Fruit fly (Drosophila melanogaster) whole organism, embryonic: ENCODE measurements around the gene papi.
A peak's percentile ranks its signal among the peaks of the same experiment; 100 is the strongest.

Experiments used
- Abd-B ChIP-seq: fragments of 200-800 bp; sonication (Bioruptor generic); optimal IDR thresholded peaks from 2 replicates; lab custom pipeline; 2018; ENCODE audit warnings: missing biosample characterization, mild to moderate bottlenecking, missing genetic modification characterization, moderate library complexity
- Atf3 ChIP-seq: fragments of 200-800 bp; sonication (Bioruptor generic); optimal IDR thresholded peaks from 3 replicates; lab custom pipeline; 2016; ENCODE audit warnings: missing biosample characterization, missing genetic modification characterization
- CG11093 ChIP-seq: fragments of 200-800 bp; sonication (Bioruptor generic); IDR thresholded peaks from 3 replicates; pipeline ENCODE4 v1.3.6; 2022; ENCODE audit warnings: missing biosample characterization, missing genetic modification characterization
- CG11504 ChIP-seq: fragments of 200-800 bp; sonication (Bioruptor generic); optimal IDR thresholded peaks from 3 replicates; lab custom pipeline; 2019; ENCODE audit warnings: missing biosample characterization, mild to moderate bottlenecking, missing genetic modification characterization, moderate library complexity
- CG12071 ChIP-seq: fragments of 200-800 bp; sonication (Bioruptor generic); optimal IDR thresholded peaks from 3 replicates; lab custom pipeline; 2018; ENCODE audit warnings: missing biosample characterization, mild to moderate bottlenecking, missing genetic modification characterization
- CG12391 ChIP-seq: fragments of 200-800 bp; sonication (Bioruptor generic); optimal IDR thresholded peaks from 3 replicates; lab custom pipeline; 2018; ENCODE audit warnings: missing biosample characterization, mild to moderate bottlenecking, missing genetic modification characterization, moderate library complexity
- CG14050 ChIP-seq: fragments of 200-800 bp; sonication (Bioruptor generic); IDR thresholded peaks from 3 replicates; pipeline ENCODE4 v1.3.6; 2022; ENCODE audit warnings: missing biosample characterization, missing genetic modification characterization
- CG1529 ChIP-seq: fragments of 200-800 bp; sonication (Bioruptor generic); optimal IDR thresholded peaks from 3 replicates; lab custom pipeline; 2018; ENCODE audit warnings: missing biosample characterization, missing genetic modification characterization
- CG1602 ChIP-seq: fragments of 200-800 bp; sonication (Bioruptor generic); optimal IDR thresholded peaks from 3 replicates; lab custom pipeline; 2016; ENCODE audit warnings: missing biosample characterization, missing genetic modification characterization
- CG17359 ChIP-seq: fragments of 200-800 bp; sonication (Bioruptor generic); optimal IDR thresholded peaks from 3 replicates; lab custom pipeline; 2018; ENCODE audit warnings: missing biosample characterization, mild to moderate bottlenecking, missing genetic modification characterization, moderate library complexity
- CG17802 ChIP-seq: fragments of 200-800 bp; sonication (Bioruptor generic); optimal IDR thresholded peaks from 2 replicates; lab custom pipeline; 2018; ENCODE audit warnings: missing biosample characterization, mild to moderate bottlenecking, missing genetic modification characterization, moderate library complexity
- CG17829 ChIP-seq: fragments of 200-800 bp; optimal IDR thresholded peaks from 2 replicates; lab custom pipeline; 2019; ENCODE audit warnings: missing biosample characterization, mild to moderate bottlenecking, missing genetic modification characterization, moderate library complexity
- CG31365 ChIP-seq: fragments of 200-800 bp; sonication (Bioruptor generic); optimal IDR thresholded peaks from 2 replicates; lab custom pipeline; 2018; ENCODE audit warnings: missing biosample characterization, mild to moderate bottlenecking, missing genetic modification characterization
- CG31388 ChIP-seq: fragments of 200-800 bp; sonication (Bioruptor generic); optimal IDR thresholded peaks from 2 replicates; lab custom pipeline; 2016; ENCODE audit warnings: missing biosample characterization, missing genetic modification characterization
- CG4404 ChIP-seq: fragments of 200-800 bp; sonication (Bioruptor generic); IDR thresholded peaks from 2 replicates; pipeline ENCODE4 v1.3.6; 2022; ENCODE audit warnings: missing biosample characterization, missing genetic modification characterization
- CG6254 ChIP-seq: fragments of 200-800 bp; sonication (Bioruptor generic); optimal IDR thresholded peaks from 3 replicates; lab custom pipeline; 2017; ENCODE audit warnings: mild to moderate bottlenecking, missing biosample characterization, missing genetic modification reagents, missing genetic modification characterization
- CG6765 ChIP-seq: fragments of 200-800 bp; sonication (Bioruptor generic); optimal IDR thresholded peaks from 3 replicates; lab custom pipeline; 2017; ENCODE audit warnings: missing biosample characterization, mild to moderate bottlenecking, missing genetic modification characterization
- CG6854 ChIP-seq: fragments of 200-800 bp; sonication (Bioruptor generic); optimal IDR thresholded peaks from 3 replicates; lab custom pipeline; 2017; ENCODE audit warnings: missing biosample characterization, mild to moderate bottlenecking, missing genetic modification characterization
- CG7928 ChIP-seq: fragments of 200-800 bp; sonication (Bioruptor generic); optimal IDR thresholded peaks from 2 replicates; lab custom pipeline; 2017; ENCODE audit warnings: missing biosample characterization, mild to moderate bottlenecking, missing genetic modification characterization
- D19B ChIP-seq: fragments of 200-800 bp; sonication (Bioruptor generic); optimal IDR thresholded peaks from 2 replicates; lab custom pipeline; 2017; ENCODE audit warnings: missing biosample characterization, mild to moderate bottlenecking, missing genetic modification characterization
- Dp ChIP-seq: fragments of 200-800 bp; sonication (Bioruptor generic); optimal IDR thresholded peaks from 2 replicates; lab custom pipeline; 2018; ENCODE audit warnings: missing biosample characterization, mild to moderate bottlenecking, missing genetic modification characterization, moderate library complexity
- Fer3 ChIP-seq: fragments of 200-800 bp; sonication (Bioruptor generic); optimal IDR thresholded peaks from 2 replicates; lab custom pipeline; 2018; ENCODE audit warnings: missing biosample characterization, mild to moderate bottlenecking, missing genetic modification characterization, moderate library complexity
- HHEX ChIP-seq: fragments of 200-800 bp; sonication (Bioruptor generic); optimal IDR thresholded peaks from 3 replicates; lab custom pipeline; 2017; ENCODE audit warnings: missing biosample characterization, mild to moderate bottlenecking, missing genetic modification characterization, missing genetic modification reagents
- Kr ChIP-seq: fragments of 200-800 bp; sonication (Bioruptor generic); optimal IDR thresholded peaks from 2 replicates; lab custom pipeline; 2017; ENCODE audit warnings: missing biosample characterization, mild to moderate bottlenecking, missing genetic modification characterization
- Myb ChIP-seq: fragments of 200-800 bp; sonication (Bioruptor generic); optimal IDR thresholded peaks from 2 replicates; lab custom pipeline; 2016; ENCODE audit warnings: missing biosample characterization, missing genetic modification characterization
- Oaz ChIP-seq: fragments of 200-800 bp; sonication (Bioruptor generic); IDR thresholded peaks from 2 replicates; pipeline ENCODE4 v1.3.6; 2022; ENCODE audit warnings: missing biosample characterization, missing genetic modification characterization
- Opbp ChIP-seq: fragments of 200-800 bp; sonication (Bioruptor generic); IDR thresholded peaks from 3 replicates; pipeline ENCODE4 v1.3.6; 2022; ENCODE audit warnings: missing biosample characterization, missing genetic modification characterization; ENCODE audit not compliant: partially characterized antibody
- TFAM ChIP-seq: fragments of 200-800 bp; sonication (Bioruptor generic); optimal IDR thresholded peaks from 2 replicates; lab custom pipeline; 2017; ENCODE audit warnings: missing biosample characterization, missing genetic modification characterization, inconsistent platforms
- al ChIP-seq: fragments of 200-800 bp; sonication (Bioruptor generic); IDR thresholded peaks from 2 replicates; pipeline ENCODE4 v1.3.6; 2022; ENCODE audit warnings: missing biosample characterization, missing genetic modification characterization
- aop ChIP-seq: fragments of 200-800 bp; sonication (Bioruptor generic); IDR thresholded peaks from 2 replicates; pipeline ENCODE4 v1.3.6; 2022; ENCODE audit warnings: missing biosample characterization, missing genetic modification characterization
- ase ChIP-seq: fragments of 200-800 bp; sonication (Bioruptor generic); IDR thresholded peaks from 3 replicates; pipeline ENCODE4 v1.3.6; 2022; ENCODE audit warnings: missing biosample characterization, missing genetic modification characterization
- az2 ChIP-seq: fragments of 200-800 bp; sonication (Bioruptor generic); optimal IDR thresholded peaks from 3 replicates; lab custom pipeline; 2016; ENCODE audit warnings: missing biosample characterization, missing genetic modification characterization
- ci ChIP-seq: fragments of 200-800 bp; sonication (Bioruptor generic); IDR thresholded peaks from 3 replicates; pipeline ENCODE4 v1.3.6; 2022; ENCODE audit warnings: missing biosample characterization, missing genetic modification characterization
- croc ChIP-seq: fragments of 200-800 bp; sonication (Bioruptor generic); conservative IDR thresholded peaks from 3 replicates; pipeline ENCODE4 v1.3.6; 2022; ENCODE audit warnings: missing biosample characterization, missing genetic modification characterization
- crp ChIP-seq, 2 experiments: fragments of 200-800 bp; sonication (Bioruptor generic); optimal IDR thresholded peaks; 2 replicates in 1 of 2; 3 replicates in 1 of 2; lab custom pipeline; 2017; ENCODE audit warnings: missing biosample characterization in 2 of 2, missing genetic modification characterization in 2 of 2, mild to moderate bottlenecking in 1 of 2, moderate library complexity in 1 of 2
- dpn ChIP-seq, 2 experiments: fragments of 200-800 bp; sonication (Bioruptor generic); optimal IDR thresholded peaks; 3 replicates each; lab custom pipeline; 2016; ENCODE audit warnings: missing biosample characterization in 2 of 2, missing genetic modification characterization in 2 of 2
- emc ChIP-seq: fragments of 200-800 bp; sonication (Bioruptor generic); optimal IDR thresholded peaks from 2 replicates; lab custom pipeline; 2016; ENCODE audit warnings: missing biosample characterization, missing genetic modification characterization
- gfzf ChIP-seq: fragments of 200-800 bp; sonication (Bioruptor generic); optimal IDR thresholded peaks from 2 replicates; lab custom pipeline; 2016; ENCODE audit warnings: missing biosample characterization, mild to moderate bottlenecking, missing genetic modification characterization, moderate library complexity
- gsb-n ChIP-seq: fragments of 200-800 bp; sonication (Bioruptor generic); optimal IDR thresholded peaks from 3 replicates; lab custom pipeline; 2018; ENCODE audit warnings: missing biosample characterization, mild to moderate bottlenecking, missing genetic modification characterization
- ind ChIP-seq: fragments of 200-800 bp; sonication (Bioruptor generic); optimal IDR thresholded peaks from 3 replicates; lab custom pipeline; 2016; ENCODE audit warnings: missing biosample characterization, missing genetic modification characterization
- maf-S ChIP-seq: fragments of 200-800 bp; sonication (Bioruptor generic); optimal IDR thresholded peaks from 2 replicates; lab custom pipeline; 2016; ENCODE audit warnings: missing biosample characterization, missing genetic modification characterization
- mam ChIP-seq: fragments of 200-800 bp; sonication (Bioruptor generic); optimal IDR thresholded peaks from 3 replicates; lab custom pipeline; 2016; ENCODE audit warnings: missing biosample characterization, missing genetic modification characterization
- pan ChIP-seq, 4 experiments: fragments of >200 bp in 3 of 4; fragments of 200-800 bp in 1 of 4; sonication (Bioruptor generic) in 1 of 4; optimal IDR thresholded peaks in 3 of 4; IDR thresholded peaks in 1 of 4; 2 replicates each; pipeline versions ENCODE4 v1.3.6 to Lab custom; 2017 to 2022; ENCODE audit warnings: missing biosample characterization in 2 of 4, missing genetic modification characterization in 2 of 4, mixed read lengths in 1 of 4
- pho ChIP-seq: fragments of 200-800 bp; sonication (Bioruptor generic); optimal IDR thresholded peaks from 2 replicates; lab custom pipeline; 2016; ENCODE audit warnings: missing biosample characterization, missing genetic modification characterization
- row ChIP-seq: fragments of 200-800 bp; sonication (Bioruptor generic); IDR thresholded peaks from 3 replicates; pipeline ENCODE4 v1.3.6; 2022; ENCODE audit warnings: missing biosample characterization, missing genetic modification characterization
- so ChIP-seq: fragments of 200-800 bp; sonication (Bioruptor generic); IDR thresholded peaks from 3 replicates; pipeline ENCODE4 v1.3.6; 2022; ENCODE audit warnings: missing biosample characterization, missing genetic modification characterization
- ssp ChIP-seq: fragments of 200-800 bp; sonication (Bioruptor generic); IDR thresholded peaks from 2 replicates; pipeline ENCODE4 v1.3.6; 2022; ENCODE audit warnings: missing biosample characterization, missing genetic modification characterization
- trem ChIP-seq: fragments of 200-800 bp; optimal IDR thresholded peaks from 3 replicates; lab custom pipeline; 2019; ENCODE audit warnings: missing biosample characterization, mild to moderate bottlenecking, missing genetic modification characterization, moderate library complexity

The papi gene

dm6 chr2L:2226259-2227121, 5.9 kb downstream of the papi start, which contains the start of the genes CG15387 and sau (continued):
- TF ChIP-seq Kr (no peak), row (peak; percentile 94), CG4404 (GFP tag; lab: Robert Waterston, UW) (peak; percentile 79), CG17359 (peak; percentile 84), CG6854 (GFP tag; lab: Kevin White, UChicago) (peak; percentile 70), az2 (GFP tag; lab: Kevin White, UChicago) (peak; percentile 84), Myb (peak; percentile 80), CG31388 (peak; percentile 73), CG31365 (tag; lab: Kevin White, UChicago) (no peak), Dp (peak; percentile 16), dpn (GFP tag; optimal IDR thresholded peaks at IDR 0.05; lab: Kevin White, UChicago) (peak; percentile 87 to 95), Oaz (GFP tag; lab: Robert Waterston, UW) (peak; percentile 55), CG14050 (peak; percentile 71), Abd-B (GFP tag; lab: Kevin White, UChicago) (peak; percentile 82), CG11093 (peak; percentile 72), croc (peak; percentile 65), so (GFP tag; lab: Robert Waterston, UW) (peak; percentile 82), emc (peak; percentile 68), CG17829 (tag; lab: Kevin White, UChicago) (peak; percentile 93), ci (GFP tag; lab: Robert Waterston, UW) (peak; percentile 89), CG7928 (GFP tag; lab: Kevin White, UChicago) (peak; percentile 54), gfzf (GFP tag; lab: Kevin White, UChicago) (peak; percentile 41), crp (GFP tag; optimal IDR thresholded peaks at IDR 0.05; lab: Kevin White, UChicago) (peak in 1 of 2 experiments; percentile 59), CG1529 (GFP tag; lab: Kevin White, UChicago) (peak; percentile 65), trem (tag; lab: Kevin White, UChicago) (peak; percentile 91), pho (GFP tag; lab: Kevin White, UChicago) (peak; percentile 88), ase (GFP tag; lab: Robert Waterston, UW) (peak; percentile 68; the same call in 2 of the 3 replicates), Opbp (peak; percentile 82), D19B (peak; percentile 56), maf-S (GFP tag; lab: Kevin White, UChicago) (peak; percentile 89), Atf3 (GFP tag; lab: Kevin White, UChicago) (peak; percentile 86), CG11504 (tag; lab: Kevin White, UChicago) (peak; percentile 87), mam (GFP tag; lab: Kevin White, UChicago) (peak; percentile 95), CG12071 (GFP tag; lab: Kevin White, UChicago) (peak; percentile 75), CG12391 (tag; lab: Kevin White, UChicago) (peak; percentile 95), CG6254 (GFP tag; lab: Kevin White, UChicago) (no peak), CG1602 (GFP tag; lab: Kevin White, UChicago) (peak; percentile 91), CG17802 (peak; percentile 66), TFAM (GFP tag; lab: Kevin White, UChicago) (peak; percentile 24), ssp (GFP tag; lab: Robert Waterston, UW) (peak; percentile 74), aop (GFP tag; lab: Robert Waterston, UW) (peak; percentile 61; the same call in 1 of the 2 replicates), HHEX (GFP tag; lab: Kevin White, UChicago) (peak; percentile 82), CG6765 (peak; percentile 80), Fer3 (peak; percentile 86), pan (optimal IDR thresholded peaks at IDR 0.05; lab: Kevin White, UChicago) (no peak), pan (GFP tag; optimal IDR thresholded peaks at IDR 0.05 in 1 of 2, IDR thresholded peaks at IDR 0.05 in 1 of 2) (peak in 1 of 2 experiments; percentile 87), al (peak; percentile 79), ind (GFP tag; lab: Kevin White, UChicago) (peak; percentile 89), gsb-n (tag; lab: Kevin White, UChicago) (peak; percentile 81)
